Worm (Caenorhabditis elegans): ENCODE data around the gene srh-244.

- TF ChIP-seq pha-4 (tag; optimal IDR thresholded peaks at IDR 0.05): no peak
- no peak for TF ChIP-seq tbx-2 (tag; optimal IDR thresholded peaks at IDR 0.05)
- TF ChIP-seq ceh-28 (tag; optimal IDR thresholded peaks at IDR 0.05): no peak
These were observed 20.4 kb downstream of the srh-244 start, which contains the start of gene cyp-35A2 for ce11 chrV:7364059-7364458.

Measured in whole organism, L3 larva.